Worm (Caenorhabditis elegans): Measurements from ENCODE around the gene C55A6.3.

ce11 chrV:11517789-11518188 is 4.5 kb upstream of the C55A6.3 start, which contains the start of gene C55A6.4:
- TF ChIP-seq mxl-1 (tag; optimal IDR thresholded peaks at IDR 0.05) (no peak), hlh-12 (tag; optimal IDR thresholded peaks at IDR 0.05) (no peak), unc-62 (GFP tag; optimal IDR thresholded peaks at IDR 0.05) (no peak), sea-2 (GFP tag; IDR thresholded peaks at IDR 0.05) (no peak), snpc-1.3 (tag; optimal IDR thresholded peaks at IDR 0.05; ENCODE audit: insufficient read depth) (no peak), pha-4 (tag; optimal IDR thresholded peaks at IDR 0.05) (no peak)
